Fruit fly (Drosophila melanogaster): ENCODE measurements around the gene VhaM9.7-a.

Gene VhaM9.7-a

dm6 chr3L:4288591-4289056, 26.1 kb downstream of the VhaM9.7-a start, which contains the start of gene Hexo1:
TSS of gene Hexo1 (plus strand) at chr3L:4288641.
- TF ChIP-seq fd59A (GFP tag; optimal IDR thresholded peaks at IDR 0.05) = peak; percentile 51
- TF ChIP-seq Hr38 (GFP tag; optimal IDR thresholded peaks at IDR 0.05) = no peak
- TF ChIP-seq svp (GFP tag) = peak; percentile 96
- peak; percentile 73 for TF ChIP-seq net (GFP tag; optimal IDR thresholded peaks at IDR 0.05)
- TF ChIP-seq CG7368 (GFP tag; optimal IDR thresholded peaks at IDR 0.05) = no peak
- peak; percentile 54 for TF ChIP-seq CG15336 (GFP tag; IDR thresholded peaks at IDR 0.05)
- peak; percentile 22; the same call in 1 of the 3 replicates for TF ChIP-seq CG6163 (GFP tag; IDR thresholded peaks at IDR 0.05)
- TF ChIP-seq Eip78C (GFP tag) = peak; percentile 95
- TF ChIP-seq fkh (GFP tag; optimal IDR thresholded peaks at IDR 0.05) = peak; percentile 84
- TF ChIP-seq CG3919 (GFP tag; optimal IDR thresholded peaks at IDR 0.05) = peak; percentile 70
- peak; percentile 46 for TF ChIP-seq CG1621 (tag; optimal IDR thresholded peaks at IDR 0.05)
- TF ChIP-seq esn (GFP tag; optimal IDR thresholded peaks at IDR 0.05) = peak; percentile 77
- TF ChIP-seq topi (GFP tag; optimal IDR thresholded peaks at IDR 0.05) = peak; percentile 76
- TF ChIP-seq spab (GFP tag; optimal IDR thresholded peaks at IDR 0.05) = no peak
- TF ChIP-seq CG6854 (GFP tag; optimal IDR thresholded peaks at IDR 0.05) = peak; percentile 57
- TF ChIP-seq CG31627 (GFP tag; optimal IDR thresholded peaks at IDR 0.05) = peak; percentile 64
- no peak for TF ChIP-seq Sox102F (GFP tag; optimal IDR thresholded peaks at IDR 0.05)
- TF ChIP-seq Eip75B (GFP tag; optimal IDR thresholded peaks at IDR 0.05) = no peak
- TF ChIP-seq Hr4 (GFP tag; optimal IDR thresholded peaks at IDR 0.05) = no peak
- peak; percentile 54 for TF ChIP-seq CG11762 (GFP tag; optimal IDR thresholded peaks at IDR 0.05; ENCODE audit: insufficient read depth)
- peak; percentile 20 for TF ChIP-seq dac (GFP tag; optimal IDR thresholded peaks at IDR 0.05)
- peak; percentile 35; the same call in 1 of the 3 replicates for TF ChIP-seq CG8119 (GFP tag; IDR thresholded peaks at IDR 0.05)
- peak; percentile 63 for TF ChIP-seq CG34406 (GFP tag; optimal IDR thresholded peaks at IDR 0.05)
- peak; percentile 72 for TF ChIP-seq CG6808 (GFP tag; optimal IDR thresholded peaks at IDR 0.05)
- TF ChIP-seq ss (GFP tag; optimal IDR thresholded peaks at IDR 0.05) = peak; percentile 73 to 75
- TF ChIP-seq Lpt (GFP tag; optimal IDR thresholded peaks at IDR 0.05) = peak; percentile 10
- TF ChIP-seq acj6 (GFP tag; optimal IDR thresholded peaks at IDR 0.05) = peak; percentile 66
- TF ChIP-seq eg (GFP tag; IDR thresholded peaks at IDR 0.05) = 0 out of 3 replicates have a peak, but pooled peaks have one; percentile 14
- peak; percentile 60 for TF ChIP-seq CG3032 (tag; optimal IDR thresholded peaks at IDR 0.05)
- TF ChIP-seq CG8632 (GFP tag; optimal IDR thresholded peaks at IDR 0.05) = peak; percentile 62
- peak; percentile 73 for TF ChIP-seq dsx (GFP tag; optimal IDR thresholded peaks at IDR 0.05; ENCODE audit: poor library complexity, severe bottlenecking)
- peak; percentile 68 for TF ChIP-seq Hr39 (GFP tag; optimal IDR thresholded peaks at IDR 0.05)
- no peak for TF ChIP-seq Blimp-1 (GFP tag; optimal IDR thresholded peaks at IDR 0.05)
- peak; percentile 18 for TF ChIP-seq Sox15 (GFP tag; optimal IDR thresholded peaks at IDR 0.05)
- peak; percentile 47 for TF ChIP-seq cyc (GFP tag; optimal IDR thresholded peaks at IDR 0.05)
- no peak for TF ChIP-seq pdm3 (GFP tag; optimal IDR thresholded peaks at IDR 0.05)
- TF ChIP-seq achi (GFP tag; optimal IDR thresholded peaks at IDR 0.05) = peak; percentile 65
- no peak for TF ChIP-seq salr (GFP tag; optimal IDR thresholded peaks at IDR 0.05)
- TF ChIP-seq Sox14 (GFP tag; optimal IDR thresholded peaks at IDR 0.05) = peak; percentile 87
- peak; percentile 59 for TF ChIP-seq lz (GFP tag; optimal IDR thresholded peaks at IDR 0.05)
- no peak for TF ChIP-seq CG16779 (tag; optimal IDR thresholded peaks at IDR 0.05)
- TF ChIP-seq vri (GFP tag; optimal IDR thresholded peaks at IDR 0.05) = no peak
- TF ChIP-seq CG6792 (GFP tag; optimal IDR thresholded peaks at IDR 0.05) = peak; percentile 71
- peak; percentile 57 for TF ChIP-seq Ets96B (tag; optimal IDR thresholded peaks at IDR 0.05)
- TF ChIP-seq Eip93F (GFP tag; optimal IDR thresholded peaks at IDR 0.05) = no peak
- TF ChIP-seq CG11902 (GFP tag; optimal IDR thresholded peaks at IDR 0.05) = no peak
- TF ChIP-seq CG32006 (GFP tag; optimal IDR thresholded peaks at IDR 0.05) = peak; percentile 71

Data from whole organism, prepupa.